Worm (Caenorhabditis elegans) whole organism, mixed stage, embryonic: ENCODE data around the gene srab-8.

Experiments used
- ceh-39 ChIP-seq: fragments of 150-350 bp; optimal IDR thresholded peaks from 2 replicates; lab custom pipeline; 2014; ENCODE audit warnings: missing biosample characterization, missing genetic modification characterization
- elt-3 ChIP-seq: fragments of 150-350 bp; optimal IDR thresholded peaks from 2 replicates; lab custom pipeline; 2014; ENCODE audit warnings: missing biosample characterization, missing genetic modification characterization
- lsy-2 ChIP-seq: fragments of 150-350 bp; optimal IDR thresholded peaks from 2 replicates; lab custom pipeline; 2014; ENCODE audit warnings: missing biosample characterization, missing genetic modification characterization
- nhr-12 ChIP-seq: fragments of 150-350 bp; optimal IDR thresholded peaks from 2 replicates; lab custom pipeline; 2014; ENCODE audit warnings: missing biosample characterization, missing genetic modification characterization
- nhr-237 ChIP-seq: fragments of 150-350 bp; optimal IDR thresholded peaks from 2 replicates; lab custom pipeline; 2014; ENCODE audit warnings: missing biosample characterization, missing genetic modification characterization
- nhr-28 ChIP-seq: fragments of 150-350 bp; optimal IDR thresholded peaks from 2 replicates; lab custom pipeline; 2014; ENCODE audit warnings: missing biosample characterization, missing genetic modification characterization
- nhr-76 ChIP-seq: sonication (generic microtip); optimal IDR thresholded peaks from 2 replicates; lab custom pipeline; 2017; ENCODE audit warnings: missing biosample characterization, missing genetic modification characterization
- pha-4 ChIP-seq: fragments of 150-350 bp; optimal IDR thresholded peaks from 2 replicates; lab custom pipeline; 2018; ENCODE audit warnings: missing biosample characterization, missing genetic modification reagents, missing genetic modification characterization
- snpc-4 ChIP-seq: fragments of 150-350 bp; optimal IDR thresholded peaks from 2 replicates; lab custom pipeline; 2014; ENCODE audit warnings: missing biosample characterization, missing genetic modification characterization
- unc-120 ChIP-seq: sonication (generic microtip); optimal IDR thresholded peaks from 2 replicates; lab custom pipeline; 2017; ENCODE audit warnings: missing genetic modification characterization, missing compliant biosample characterization; ENCODE audit not compliant: poor library complexity, severe bottlenecking
- unc-39 ChIP-seq: fragments of 150-350 bp; optimal IDR thresholded peaks from 2 replicates; lab custom pipeline; 2014; ENCODE audit warnings: missing biosample characterization, missing genetic modification characterization
- unc-62 ChIP-seq: fragments of 150-350 bp; optimal IDR thresholded peaks from 2 replicates; lab custom pipeline; 2014; ENCODE audit warnings: missing biosample characterization, missing genetic modification reagents, missing genetic modification characterization

DNA sequence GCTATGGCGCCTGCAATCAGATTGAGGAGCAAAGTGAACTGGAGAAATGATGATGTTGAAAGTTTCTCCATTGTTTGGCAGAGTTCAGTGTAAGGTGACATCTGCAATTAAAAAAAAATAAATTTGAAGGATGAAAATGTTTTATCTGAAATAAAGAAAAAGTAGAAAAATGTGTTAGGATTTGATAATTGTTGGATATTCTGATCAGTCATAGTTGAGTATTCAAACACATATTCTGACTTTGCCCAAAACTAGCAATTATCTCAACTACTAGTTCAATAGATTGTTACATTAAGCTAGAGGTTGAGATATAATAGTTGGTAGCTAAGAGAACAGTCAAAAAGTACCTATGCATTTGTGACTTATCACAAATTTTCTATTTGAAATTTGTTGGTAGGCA, 31.8 kb upstream of the srab-8 start, which contains the start of gene srab-10:
- TF ChIP-seq lsy-2, result no peak
- TF ChIP-seq unc-39 (tag; lab: Kevin White, UChicago), result no peak
- TF ChIP-seq snpc-4 (tag; lab: Kevin White, UChicago), result no peak
- TF ChIP-seq elt-3 (tag; lab: Kevin White, UChicago), result no peak
- no peak for TF ChIP-seq nhr-237 (tag; lab: Kevin White, UChicago)
- TF ChIP-seq nhr-76 (tag; lab: Kevin White, UChicago), result no peak
- TF ChIP-seq unc-62, result no peak
- no peak for TF ChIP-seq ceh-39 (tag; lab: Kevin White, UChicago)
- TF ChIP-seq nhr-12 (tag; lab: Kevin White, UChicago), result no peak
- no peak for TF ChIP-seq unc-120 (tag; lab: Kevin White, UChicago)
- no peak for TF ChIP-seq pha-4
- no peak for TF ChIP-seq nhr-28
